Fruit fly (Drosophila melanogaster) whole organism, adult: Measurements from ENCODE around the gene deltaCOP.

ENCODE experiments used
- CG11617 ChIP-seq: fragments of 200-800 bp; sonication (Bioruptor generic); optimal IDR thresholded peaks from 2 replicates; lab custom pipeline; 2017; ENCODE audit warnings: mild to moderate bottlenecking, missing biosample characterization, missing genetic modification reagents, missing genetic modification characterization
- CG12768 ChIP-seq: fragments of 200-800 bp; sonication (Bioruptor generic); optimal IDR thresholded peaks from 2 replicates; lab custom pipeline; 2017; ENCODE audit warnings: missing biosample characterization, missing genetic modification characterization, mild to moderate bottlenecking, moderate library complexity, missing genetic modification reagents
- CG14711 ChIP-seq: fragments of 200-800 bp; sonication (Bioruptor generic); optimal IDR thresholded peaks from 2 replicates; lab custom pipeline; 2018; ENCODE audit warnings: missing biosample characterization, mild to moderate bottlenecking, missing genetic modification characterization, moderate library complexity
- CG1620 ChIP-seq: fragments of 200-800 bp; sonication (Bioruptor generic); optimal IDR thresholded peaks from 2 replicates; lab custom pipeline; 2016; ENCODE audit warnings: missing biosample characterization, missing genetic modification characterization
- CG33017 ChIP-seq: fragments of 200-800 bp; sonication (Bioruptor generic); optimal IDR thresholded peaks from 2 replicates; lab custom pipeline; 2018; ENCODE audit warnings: missing biosample characterization, mild to moderate bottlenecking, missing genetic modification characterization, moderate library complexity
- CG5204 ChIP-seq: fragments of 200-800 bp; sonication (Bioruptor generic); optimal IDR thresholded peaks from 2 replicates; lab custom pipeline; 2016; ENCODE audit warnings: missing biosample characterization, missing genetic modification characterization
- CG7045 ChIP-seq: fragments of 200-800 bp; sonication (Bioruptor generic); optimal IDR thresholded peaks from 2 replicates; lab custom pipeline; 2017; ENCODE audit warnings: missing biosample characterization, mild to moderate bottlenecking, missing genetic modification characterization
- CG7101 ChIP-seq: fragments of 200-800 bp; sonication (Bioruptor generic); optimal IDR thresholded peaks from 2 replicates; lab custom pipeline; 2018; ENCODE audit warnings: missing biosample characterization, mild to moderate bottlenecking, missing genetic modification characterization, moderate library complexity
- Clk ChIP-seq: fragments of 200-800 bp; sonication (Bioruptor generic); optimal IDR thresholded peaks from 2 replicates; lab custom pipeline; 2017; ENCODE audit warnings: missing biosample characterization, missing genetic modification characterization
- Crg-1 ChIP-seq: fragments of 200-800 bp; sonication (Bioruptor generic); optimal IDR thresholded peaks from 2 replicates; lab custom pipeline; 2016; ENCODE audit warnings: missing biosample characterization, missing genetic modification characterization
- Hr96 ChIP-seq: fragments of 200-800 bp; sonication (Bioruptor generic); optimal IDR thresholded peaks from 2 replicates; lab custom pipeline; 2016; ENCODE audit warnings: missing biosample characterization, missing genetic modification characterization
- Mnt ChIP-seq: fragments of 200-800 bp; sonication (Bioruptor generic); optimal IDR thresholded peaks from 2 replicates; lab custom pipeline; 2016; ENCODE audit warnings: missing biosample characterization, mild to moderate bottlenecking, missing genetic modification characterization
- bab1 ChIP-seq: fragments of 200-800 bp; sonication (Bioruptor generic); optimal IDR thresholded peaks from 3 replicates; lab custom pipeline; 2019; ENCODE audit warnings: missing biosample characterization, mild to moderate bottlenecking, missing genetic modification characterization, moderate library complexity
- cic ChIP-seq: fragments of 200-800 bp; sonication (Bioruptor generic); optimal IDR thresholded peaks from 2 replicates; lab custom pipeline; 2017; ENCODE audit warnings: missing biosample characterization, mild to moderate bottlenecking, missing genetic modification characterization, moderate library complexity
- cnc ChIP-seq, 2 experiments: fragments of >200 bp; optimal IDR thresholded peaks; 2 replicates each; lab custom pipeline; 2017
- kay ChIP-seq: fragments of 200-800 bp; sonication (Bioruptor generic); peaks from one replicate; lab custom pipeline; 2016; ENCODE audit warnings: missing biosample characterization, missing genetic modification characterization, borderline replicate concordance
- ovo ChIP-seq: fragments of 200-800 bp; sonication (Bioruptor generic); optimal IDR thresholded peaks from 2 replicates; lab custom pipeline; 2016; ENCODE audit warnings: missing biosample characterization, missing genetic modification characterization
- pad ChIP-seq: fragments of 200-800 bp; sonication (Bioruptor generic); optimal IDR thresholded peaks from 3 replicates; lab custom pipeline; 2017; ENCODE audit warnings: missing biosample characterization, missing genetic modification characterization, mild to moderate bottlenecking, moderate library complexity, missing genetic modification reagents
- tj ChIP-seq: fragments of 200-800 bp; sonication (Bioruptor generic); optimal IDR thresholded peaks from 3 replicates; lab custom pipeline; 2017; ENCODE audit warnings: missing biosample characterization, mild to moderate bottlenecking, missing genetic modification characterization, moderate library complexity
- toe ChIP-seq: fragments of 200-800 bp; sonication (Bioruptor generic); optimal IDR thresholded peaks from 2 replicates; lab custom pipeline; 2016; ENCODE audit warnings: missing biosample characterization, missing genetic modification characterization

Gene deltaCOP

dm6 chrX:1868586-1869111 is 7.1 kb upstream of the deltaCOP start, which contains the start of the genes CG14803 and Pex5:
TSS of gene CG14803 (plus strand) at chrX:1868870.
TSS of gene Pex5 (minus strand) at chrX:1869061.
- TF ChIP-seq CG11617 (GFP tag; lab: Kevin White, UChicago) (peak; percentile 21), Clk (GFP tag; lab: Kevin White, UChicago) (no peak), CG1620 (peak; percentile 56), pad (GFP tag; lab: Kevin White, UChicago) (peak; percentile 47), bab1 (GFP tag; lab: Kevin White, UChicago) (peak; percentile 63), kay (GFP tag; lab: Kevin White, UChicago) (no peak), Hr96 (GFP tag; lab: Kevin White, UChicago) (no peak), cnc (optimal IDR thresholded peaks at IDR 0.05; lab: Kevin White, UChicago) (no peak), CG7101 (peak; percentile 55), ovo (GFP tag; lab: Kevin White, UChicago) (no peak), toe (GFP tag; lab: Kevin White, UChicago) (no peak), tj (no peak), CG14711 (tag; lab: Kevin White, UChicago) (no peak), Crg-1 (GFP tag; lab: Kevin White, UChicago) (peak; percentile 24), CG33017 (tag; lab: Kevin White, UChicago) (no peak), CG7045 (GFP tag; lab: Kevin White, UChicago) (no peak), CG5204 (GFP tag; lab: Kevin White, UChicago) (no peak), Mnt (GFP tag; lab: Kevin White, UChicago) (peak; percentile 48), cic (GFP tag; lab: Kevin White, UChicago) (no peak), CG12768 (GFP tag; lab: Kevin White, UChicago) (peak; percentile 63)

DNA sequence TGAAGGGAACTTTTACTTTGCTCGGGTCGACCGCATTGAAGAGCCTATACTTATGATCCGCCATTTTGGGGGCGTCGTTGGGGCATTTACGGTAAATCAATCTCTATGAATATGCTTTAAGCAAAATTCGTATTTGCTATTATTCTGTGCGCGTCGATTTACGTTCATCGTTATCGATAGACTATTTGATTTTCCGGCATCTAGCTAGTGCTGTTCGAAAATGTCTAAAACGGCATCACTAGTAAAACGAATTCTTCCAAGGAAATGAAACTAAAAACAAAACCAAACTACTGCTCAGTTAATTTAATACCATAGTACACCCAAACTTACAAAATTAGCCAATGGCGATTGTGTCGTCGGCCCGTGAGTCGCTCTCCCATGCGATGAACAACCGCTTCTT is 4.1 kb upstream of the deltaCOP start, which contains the start of the genes Gcna and MED18:
Gcna (minus strand) TSS at position 163 of the 400 bp plus-strand sequence.
MED18 (plus strand) TSS at position 237 of the 400 bp plus-strand sequence.
- no peak for TF ChIP-seq Clk (GFP tag; lab: Kevin White, UChicago)
- TF ChIP-seq toe (GFP tag; lab: Kevin White, UChicago) = no peak
- TF ChIP-seq CG1620 = no peak
- TF ChIP-seq Crg-1 (GFP tag; lab: Kevin White, UChicago) = no peak
- peak; percentile 28 for TF ChIP-seq bab1 (GFP tag; lab: Kevin White, UChicago)
- TF ChIP-seq CG7101 = no peak
- TF ChIP-seq ovo (GFP tag; lab: Kevin White, UChicago) = peak; percentile 10
- no peak for TF ChIP-seq CG11617 (GFP tag; lab: Kevin White, UChicago)
- no peak for TF ChIP-seq Hr96 (GFP tag; lab: Kevin White, UChicago)
- no peak for TF ChIP-seq cnc (optimal IDR thresholded peaks at IDR 0.05; lab: Kevin White, UChicago)
- no peak for TF ChIP-seq pad (GFP tag; lab: Kevin White, UChicago)
- no peak for TF ChIP-seq kay (GFP tag; lab: Kevin White, UChicago)

DNA sequence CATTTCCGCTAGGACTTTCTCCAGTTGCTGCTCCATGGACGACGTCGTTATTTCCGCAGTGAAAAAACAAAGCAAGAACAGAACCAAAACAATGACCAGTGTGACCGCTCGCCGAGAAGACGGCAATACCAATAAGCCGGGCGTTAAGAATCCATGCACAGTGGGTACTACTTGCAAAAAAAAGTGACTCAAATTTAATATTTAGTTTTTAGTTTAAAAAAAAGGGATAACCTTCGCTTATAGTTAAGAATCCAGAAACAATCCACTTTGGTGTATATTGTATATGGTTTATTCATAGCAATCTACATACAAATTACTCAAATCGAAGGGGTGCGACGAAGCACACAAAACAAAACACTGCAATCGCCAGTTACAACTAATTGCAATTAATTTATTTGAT is 2.7 kb downstream of the deltaCOP start, which contains the start of gene Lamtor5:
Lamtor5 (minus strand) TSS at position 105 of the 400 bp plus-strand sequence.
- TF ChIP-seq toe (GFP tag; lab: Kevin White, UChicago) = no peak
- peak; percentile 51 for TF ChIP-seq CG14711 (tag; lab: Kevin White, UChicago)
- TF ChIP-seq cic (GFP tag; lab: Kevin White, UChicago) = no peak
- peak; percentile 21 for TF ChIP-seq pad (GFP tag; lab: Kevin White, UChicago)
- TF ChIP-seq CG1620 = peak; percentile 44
- no peak for TF ChIP-seq cnc (optimal IDR thresholded peaks at IDR 0.05; lab: Kevin White, UChicago)
- peak; percentile 2 for TF ChIP-seq Hr96 (GFP tag; lab: Kevin White, UChicago)
- TF ChIP-seq CG12768 (GFP tag; lab: Kevin White, UChicago) = peak; percentile 45
- no peak for TF ChIP-seq Clk (GFP tag; lab: Kevin White, UChicago)
- peak; percentile 20 for TF ChIP-seq CG33017 (tag; lab: Kevin White, UChicago)
- TF ChIP-seq kay (GFP tag; lab: Kevin White, UChicago) = no peak
- TF ChIP-seq CG7045 (GFP tag; lab: Kevin White, UChicago) = peak; percentile 22
- no peak for TF ChIP-seq Crg-1 (GFP tag; lab: Kevin White, UChicago)
- TF ChIP-seq Mnt (GFP tag; lab: Kevin White, UChicago) = peak; percentile 29
- TF ChIP-seq bab1 (GFP tag; lab: Kevin White, UChicago) = peak; percentile 77
- peak; percentile 2 for TF ChIP-seq ovo (GFP tag; lab: Kevin White, UChicago)
- peak; percentile 41 for TF ChIP-seq CG5204 (GFP tag; lab: Kevin White, UChicago)
- TF ChIP-seq CG11617 (GFP tag; lab: Kevin White, UChicago) = peak; percentile 56
- peak; percentile 51 for TF ChIP-seq CG7101

- no peak for TF ChIP-seq Hr96 (GFP tag; lab: Kevin White, UChicago)
- no peak for TF ChIP-seq cic (GFP tag; lab: Kevin White, UChicago)
- no peak for TF ChIP-seq CG5204 (GFP tag; lab: Kevin White, UChicago)
- TF ChIP-seq pad (GFP tag; lab: Kevin White, UChicago) = no peak
Observed at dm6 chrX:1856605-1857004, 5.0 kb downstream of the deltaCOP start.

dm6 chrX:1854873-1855272 is 6.7 kb downstream of the deltaCOP start:
- TF ChIP-seq Hr96 (GFP tag; lab: Kevin White, UChicago) = no peak
- no peak for TF ChIP-seq toe (GFP tag; lab: Kevin White, UChicago)
- TF ChIP-seq Crg-1 (GFP tag; lab: Kevin White, UChicago) = no peak
- TF ChIP-seq CG33017 (tag; lab: Kevin White, UChicago) = no peak
- TF ChIP-seq Clk (GFP tag; lab: Kevin White, UChicago) = no peak
- no peak for TF ChIP-seq tj
- no peak for TF ChIP-seq CG7101
- TF ChIP-seq cic (GFP tag; lab: Kevin White, UChicago) = no peak
- no peak for TF ChIP-seq cnc (optimal IDR thresholded peaks at IDR 0.05; lab: Kevin White, UChicago)
- TF ChIP-seq CG11617 (GFP tag; lab: Kevin White, UChicago) = no peak
- no peak for TF ChIP-seq Mnt (GFP tag; lab: Kevin White, UChicago)
- TF ChIP-seq bab1 (GFP tag; lab: Kevin White, UChicago) = no peak
- no peak for TF ChIP-seq ovo (GFP tag; lab: Kevin White, UChicago)
- no peak for TF ChIP-seq pad (GFP tag; lab: Kevin White, UChicago)
- no peak for TF ChIP-seq CG5204 (GFP tag; lab: Kevin White, UChicago)
- no peak for TF ChIP-seq CG14711 (tag; lab: Kevin White, UChicago)
- TF ChIP-seq CG1620 = no peak
